Fruit fly (Drosophila melanogaster) whole organism, embryonic: Measurements from ENCODE around the gene Hou.

Experiments used
- Ada2b ChIP-seq: fragments of 200-800 bp; sonication (Bioruptor generic); IDR thresholded peaks from 2 replicates; pipeline ENCODE4 v1.3.6; 2022; ENCODE audit warnings: missing biosample characterization, missing genetic modification characterization
- Adf1 ChIP-seq: fragments of 200-800 bp; sonication (Bioruptor generic); IDR thresholded peaks from 2 replicates; pipeline ENCODE4 v1.3.6; 2022; ENCODE audit warnings: missing biosample characterization, missing genetic modification characterization
- Atf6 ChIP-seq: fragments of 200-800 bp; sonication (Bioruptor generic); IDR thresholded peaks from 2 replicates; pipeline ENCODE4 v1.3.6; 2022; ENCODE audit warnings: missing biosample characterization, missing genetic modification characterization
- C15 ChIP-seq: fragments of 200-800 bp; sonication (Bioruptor generic); IDR thresholded peaks from 3 replicates; pipeline ENCODE4 v1.3.6; 2022; ENCODE audit warnings: missing biosample characterization, missing genetic modification characterization
- CG11723 ChIP-seq: fragments of 200-800 bp; sonication (Bioruptor generic); optimal IDR thresholded peaks from 2 replicates; lab custom pipeline; 2017; ENCODE audit warnings: missing biosample characterization, mild to moderate bottlenecking, missing genetic modification characterization
- CG12769 ChIP-seq: fragments of 200-800 bp; sonication (Bioruptor generic); optimal IDR thresholded peaks from 2 replicates; lab custom pipeline; 2019; ENCODE audit warnings: missing biosample characterization, mild to moderate bottlenecking, missing genetic modification characterization, moderate library complexity
- CG13296 ChIP-seq: fragments of 200-800 bp; sonication (Bioruptor generic); optimal IDR thresholded peaks from 3 replicates; lab custom pipeline; 2018; ENCODE audit warnings: missing biosample characterization, mild to moderate bottlenecking, missing genetic modification characterization
- CG14050 ChIP-seq: fragments of 200-800 bp; sonication (Bioruptor generic); IDR thresholded peaks from 3 replicates; pipeline ENCODE4 v1.3.6; 2022; ENCODE audit warnings: missing biosample characterization, missing genetic modification characterization
- CG16779 ChIP-seq: fragments of 200-800 bp; sonication (Bioruptor generic); IDR thresholded peaks from 2 replicates; pipeline ENCODE4 v1.3.6; 2022; ENCODE audit warnings: missing biosample characterization, missing genetic modification characterization
- CG17186 ChIP-seq: fragments of 200-800 bp; sonication (Bioruptor generic); optimal IDR thresholded peaks from 3 replicates; lab custom pipeline; 2017; ENCODE audit warnings: missing biosample characterization, missing genetic modification reagents, missing genetic modification characterization
- CG17612 ChIP-seq: fragments of 200-800 bp; sonication (Bioruptor generic); IDR thresholded peaks from 2 replicates; pipeline ENCODE4 v1.3.6; 2022; ENCODE audit warnings: missing biosample characterization, missing genetic modification characterization
- CG1792 ChIP-seq: fragments of 200-800 bp; sonication (Bioruptor generic); optimal IDR thresholded peaks from 2 replicates; lab custom pipeline; 2016; ENCODE audit warnings: missing biosample characterization, missing genetic modification characterization
- CG2712 ChIP-seq: fragments of 200-800 bp; optimal IDR thresholded peaks from 3 replicates; lab custom pipeline; 2019; ENCODE audit warnings: missing biosample characterization, mild to moderate bottlenecking, missing genetic modification characterization, moderate library complexity
- CG34376 ChIP-seq: fragments of 200-800 bp; sonication (Bioruptor generic); optimal IDR thresholded peaks from 2 replicates; lab custom pipeline; 2018; ENCODE audit warnings: missing biosample characterization, mild to moderate bottlenecking, missing genetic modification characterization
- CG4707 ChIP-seq: fragments of 200-800 bp; sonication (Bioruptor generic); optimal IDR thresholded peaks from 2 replicates; lab custom pipeline; 2018; ENCODE audit warnings: missing biosample characterization, mild to moderate bottlenecking, missing genetic modification characterization, moderate library complexity
- CG6654 ChIP-seq: fragments of 200-800 bp; sonication (Bioruptor generic); optimal IDR thresholded peaks from 2 replicates; lab custom pipeline; 2017; ENCODE audit warnings: missing biosample characterization, mild to moderate bottlenecking, missing genetic modification characterization
- CG9797 ChIP-seq: fragments of 200-800 bp; sonication (Bioruptor generic); optimal IDR thresholded peaks from 3 replicates; lab custom pipeline; 2018; ENCODE audit warnings: missing biosample characterization, mild to moderate bottlenecking, missing genetic modification characterization
- CG9817 ChIP-seq: fragments of 200-800 bp; sonication (Bioruptor generic); optimal IDR thresholded peaks from 2 replicates; lab custom pipeline; 2018; ENCODE audit warnings: missing biosample characterization, mild to moderate bottlenecking, missing genetic modification characterization, moderate library complexity
- D19A ChIP-seq: fragments of 200-800 bp; optimal IDR thresholded peaks from 3 replicates; lab custom pipeline; 2019; ENCODE audit warnings: missing biosample characterization, mild to moderate bottlenecking, missing genetic modification characterization, moderate library complexity
- Elba2 ChIP-seq: fragments of 200-800 bp; sonication (Bioruptor generic); optimal IDR thresholded peaks from 3 replicates; lab custom pipeline; 2016; ENCODE audit warnings: missing biosample characterization, missing genetic modification characterization
- H2.0 ChIP-seq: fragments of 200-800 bp; sonication (Bioruptor generic); IDR thresholded peaks from 2 replicates; pipeline ENCODE4 v1.3.6; 2022; ENCODE audit warnings: missing biosample characterization, missing genetic modification characterization
- Hr39 ChIP-seq: fragments of >200 bp; optimal IDR thresholded peaks from 2 replicates; lab custom pipeline; 2017
- Lhr ChIP-seq: fragments of 200-800 bp; sonication (Bioruptor generic); optimal IDR thresholded peaks from 3 replicates; lab custom pipeline; 2017; ENCODE audit warnings: mild to moderate bottlenecking, missing biosample characterization, missing genetic modification reagents, missing genetic modification characterization
- Pdp1 ChIP-seq, 2 experiments: fragments of 200-800 bp; sonication (Bioruptor generic); optimal IDR thresholded peaks; 3 replicates each; lab custom pipeline; 2016; ENCODE audit warnings: missing biosample characterization in 2 of 2, missing genetic modification characterization in 2 of 2, mild to moderate bottlenecking in 1 of 2, moderate library complexity in 1 of 2
- Scr ChIP-seq: fragments of 200-800 bp; sonication (Bioruptor generic); IDR thresholded peaks from 2 replicates; pipeline ENCODE4 v1.3.6; 2022; ENCODE audit warnings: missing biosample characterization, missing genetic modification characterization; ENCODE audit not compliant: partially characterized antibody
- Vsx1 ChIP-seq: fragments of 200-800 bp; sonication (Bioruptor generic); optimal IDR thresholded peaks from 2 replicates; lab custom pipeline; 2017; ENCODE audit warnings: missing biosample characterization, mild to moderate bottlenecking, missing genetic modification characterization, missing genetic modification reagents
- bcd ChIP-seq: fragments of 200-800 bp; sonication (Bioruptor generic); optimal IDR thresholded peaks from 2 replicates; lab custom pipeline; 2017; ENCODE audit warnings: missing biosample characterization, mild to moderate bottlenecking, missing genetic modification characterization
- bowl ChIP-seq: fragments of 200-800 bp; sonication (Bioruptor generic); IDR thresholded peaks from 2 replicates; pipeline ENCODE4 v1.3.6; 2022; ENCODE audit warnings: missing biosample characterization, missing genetic modification characterization
- cad ChIP-seq: fragments of >200 bp; optimal IDR thresholded peaks from 2 replicates; lab custom pipeline; 2017; ENCODE audit warnings: missing biosample characterization, missing genetic modification characterization
- cas ChIP-seq: fragments of 200-800 bp; sonication (Bioruptor generic); IDR thresholded peaks from 2 replicates; pipeline ENCODE4 v1.3.6; 2022; ENCODE audit warnings: missing biosample characterization, missing genetic modification characterization
- chinmo ChIP-seq: fragments of 200-800 bp; sonication (Bioruptor generic); IDR thresholded peaks from 4 replicates; pipeline ENCODE4 v1.3.6; 2022; ENCODE audit warnings: missing biosample characterization, missing genetic modification characterization; ENCODE audit not compliant: partially characterized antibody
- crol ChIP-seq: fragments of 200-800 bp; sonication (Bioruptor generic); IDR thresholded peaks from 2 replicates; pipeline ENCODE4 v1.3.6; 2022; ENCODE audit warnings: missing biosample characterization, missing genetic modification characterization
- dysf ChIP-seq: fragments of 200-800 bp; sonication (Bioruptor generic); IDR thresholded peaks from 3 replicates; pipeline ENCODE4 v1.3.6; 2022; ENCODE audit warnings: missing biosample characterization, missing genetic modification characterization
- grn ChIP-seq: fragments of 200-800 bp; sonication (Bioruptor generic); optimal IDR thresholded peaks from 3 replicates; lab custom pipeline; 2017; ENCODE audit warnings: missing biosample characterization, missing genetic modification characterization
- gro ChIP-seq: fragments of 200-800 bp; sonication (Bioruptor generic); optimal IDR thresholded peaks from 2 replicates; lab custom pipeline; 2016; ENCODE audit warnings: missing biosample characterization, missing genetic modification characterization
- gsb ChIP-seq: fragments of 200-800 bp; sonication (Bioruptor generic); IDR thresholded peaks from 2 replicates; pipeline ENCODE4 v1.3.6; 2022; ENCODE audit warnings: missing biosample characterization, missing genetic modification characterization
- gsb-n ChIP-seq: fragments of 200-800 bp; sonication (Bioruptor generic); optimal IDR thresholded peaks from 3 replicates; lab custom pipeline; 2018; ENCODE audit warnings: missing biosample characterization, mild to moderate bottlenecking, missing genetic modification characterization
- hth ChIP-seq: fragments of >200 bp; optimal IDR thresholded peaks from 2 replicates; lab custom pipeline; 2017; ENCODE audit warnings: inconsistent platforms
- kah ChIP-seq: fragments of 200-800 bp; sonication (Bioruptor generic); optimal IDR thresholded peaks from 2 replicates; lab custom pipeline; 2018; ENCODE audit warnings: missing biosample characterization, mild to moderate bottlenecking, missing genetic modification characterization
- klu ChIP-seq: fragments of 200-800 bp; sonication (Bioruptor generic); IDR thresholded peaks from 2 replicates; pipeline ENCODE4 v1.3.6; 2022; ENCODE audit warnings: missing biosample characterization, missing genetic modification characterization
- knrl ChIP-seq: fragments of 200-800 bp; sonication (Bioruptor generic); IDR thresholded peaks from 3 replicates; pipeline ENCODE4 v1.3.6; 2022; ENCODE audit warnings: missing biosample characterization, missing genetic modification characterization; ENCODE audit not compliant: partially characterized antibody
- nom ChIP-seq: fragments of 200-800 bp; sonication (Bioruptor generic); optimal IDR thresholded peaks from 2 replicates; lab custom pipeline; 2017; ENCODE audit warnings: missing biosample characterization, missing genetic modification characterization, mild to moderate bottlenecking, moderate library complexity, missing genetic modification reagents
- pfk ChIP-seq: fragments of 200-800 bp; sonication (Bioruptor generic); optimal IDR thresholded peaks from 2 replicates; lab custom pipeline; 2018; ENCODE audit warnings: missing biosample characterization, mild to moderate bottlenecking, missing genetic modification characterization, moderate library complexity
- row ChIP-seq: fragments of 200-800 bp; sonication (Bioruptor generic); IDR thresholded peaks from 3 replicates; pipeline ENCODE4 v1.3.6; 2022; ENCODE audit warnings: missing biosample characterization, missing genetic modification characterization
- sd ChIP-seq: fragments of 200-800 bp; sonication (Bioruptor generic); optimal IDR thresholded peaks from 3 replicates; lab custom pipeline; 2018; ENCODE audit warnings: missing biosample characterization, mild to moderate bottlenecking, missing genetic modification characterization, moderate library complexity
- tx ChIP-seq: fragments of 200-800 bp; sonication (Bioruptor generic); optimal IDR thresholded peaks from 2 replicates; lab custom pipeline; 2016; ENCODE audit warnings: missing biosample characterization, missing genetic modification characterization
- unc-4 ChIP-seq: fragments of 200-800 bp; sonication (Bioruptor generic); IDR thresholded peaks from 2 replicates; pipeline ENCODE4 v1.3.6; 2022; ENCODE audit warnings: missing biosample characterization, missing genetic modification characterization; ENCODE audit not compliant: partially characterized antibody
- z ChIP-seq: fragments of 200-800 bp; sonication (Bioruptor generic); IDR thresholded peaks from 3 replicates; pipeline ENCODE4 v1.3.6; 2022; ENCODE audit warnings: missing biosample characterization, missing genetic modification characterization

Hou gene

dm6 chrX:18699268-18700140 is 49.3 kb upstream of the Hou start:
- TF ChIP-seq bcd (GFP tag; lab: Kevin White, UChicago) (no peak), klu (no peak), CG6654 (GFP tag; lab: Kevin White, UChicago) (no peak), CG9817 (tag; lab: Kevin White, UChicago) (no peak), CG1792 (GFP tag; lab: Kevin White, UChicago) (no peak), CG16779 (GFP tag; lab: Robert Waterston, UW) (no peak), Elba2 (GFP tag; lab: Kevin White, UChicago) (no peak), CG2712 (no peak), Adf1 (GFP tag; lab: Robert Waterston, UW) (no peak), dysf (GFP tag; lab: Robert Waterston, UW) (no peak), Ada2b (GFP tag; lab: Robert Waterston, UW) (no peak), CG14050 (no peak), CG11723 (GFP tag; lab: Kevin White, UChicago) (no peak), nom (GFP tag; lab: Kevin White, UChicago) (peak; percentile 39), crol (GFP tag; lab: Robert Waterston, UW) (peak; percentile 31; the same call in 1 of the 2 replicates), CG4707 (GFP tag; lab: Kevin White, UChicago) (no peak), CG13296 (GFP tag; lab: Kevin White, UChicago) (no peak), row (GFP tag; lab: Robert Waterston, UW) (no peak), Hr39 (lab: Kevin White, UChicago) (no peak), chinmo (peak; percentile 68; the same call in 1 of the 4 replicates), CG12769 (tag; lab: Kevin White, UChicago) (peak; percentile 12), gsb-n (no peak), Atf6 (GFP tag; lab: Robert Waterston, UW) (no peak), D19A (tag; lab: Kevin White, UChicago) (no peak), CG9797 (GFP tag; lab: Kevin White, UChicago) (no peak), bowl (no peak), knrl (no peak), CG34376 (GFP tag; lab: Kevin White, UChicago) (no peak), z (GFP tag; lab: Robert Waterston, UW) (no peak), sd (peak; percentile 82), Pdp1 (GFP tag; optimal IDR thresholded peaks at IDR 0.05; lab: Kevin White, UChicago) (peak in 1 of 2 experiments; percentile 39), pfk (GFP tag; lab: Kevin White, UChicago) (no peak), Lhr (GFP tag; lab: Kevin White, UChicago) (no peak), CG17612 (GFP tag; lab: Robert Waterston, UW) (no peak), grn (no peak), cas (GFP tag; lab: Robert Waterston, UW) (no peak), H2.0 (GFP tag; lab: Robert Waterston, UW) (no peak), gsb (GFP tag; lab: Robert Waterston, UW) (no peak), tx (GFP tag; lab: Kevin White, UChicago) (no peak), hth (lab: Kevin White, UChicago) (no peak), gro (GFP tag; lab: Kevin White, UChicago) (no peak), unc-4 (GFP tag; lab: Robert Waterston, UW) (no peak), kah (no peak), Vsx1 (GFP tag; lab: Kevin White, UChicago) (no peak), cad (no peak), C15 (GFP tag; lab: Robert Waterston, UW) (no peak), Scr (GFP tag; lab: Robert Waterston, UW) (no peak), CG17186 (GFP tag; lab: Kevin White, UChicago) (no peak)
